Worm (Caenorhabditis elegans) whole organism, L3 larva: ENCODE data around the gene K10B3.5.

Experiments
- elt-1 ChIP-seq: fragments of 150-350 bp; optimal IDR thresholded peaks from 2 replicates; lab custom pipeline; 2014; ENCODE audit warnings: missing biosample characterization, missing genetic modification characterization
- elt-2 ChIP-seq: sonication (generic microtip); optimal IDR thresholded peaks from 2 replicates; lab custom pipeline; 2016; ENCODE audit warnings: missing genetic modification reagents, mild to moderate bottlenecking, missing genetic modification characterization, missing compliant biosample characterization
- elt-3 ChIP-seq, 3 experiments: fragments of 150-350 bp in 1 of 3; sonication (generic microtip) in 2 of 3; optimal IDR thresholded peaks; 2 replicates in 2 of 3; 4 replicates in 1 of 3; lab custom pipeline; 2014 to 2017; ENCODE audit warnings: missing biosample characterization in 3 of 3, missing genetic modification characterization in 3 of 3
- fkh-2 ChIP-seq: fragments of 150-350 bp; optimal IDR thresholded peaks from 2 replicates; lab custom pipeline; 2014; ENCODE audit warnings: missing biosample characterization, missing genetic modification reagents, missing genetic modification characterization
- lin-15B ChIP-seq: fragments of 150-350 bp; optimal IDR thresholded peaks from 2 replicates; lab custom pipeline; 2014; ENCODE audit warnings: missing biosample characterization, missing genetic modification characterization
- pha-4 ChIP-seq: fragments of 150-350 bp; optimal IDR thresholded peaks from 2 replicates; lab custom pipeline; 2014; ENCODE audit warnings: missing biosample characterization, missing genetic modification reagents, missing genetic modification characterization
- pqm-1 ChIP-seq: fragments of 150-350 bp; optimal IDR thresholded peaks from 2 replicates; lab custom pipeline; 2017; ENCODE audit warnings: missing biosample characterization, missing genetic modification characterization, inconsistent platforms
- tbx-2 ChIP-seq: sonication (generic microtip); optimal IDR thresholded peaks from 2 replicates; lab custom pipeline; 2016; ENCODE audit warnings: mild to moderate bottlenecking, missing genetic modification characterization, missing compliant biosample characterization

Gene K10B3.5

ce11 chrX:3054802-3055201 lies 51.5 kb downstream of the K10B3.5 start, which contains the start of gene twk-26:
Gene twk-26, minus strand, starts transcription at chrX:3054824.
- TF ChIP-seq tbx-2 (tag; lab: Kevin White, UChicago) (no peak), elt-3 (tag; optimal IDR thresholded peaks at IDR 0.05; lab: Kevin White, UChicago) (no peak), fkh-2 (no peak), elt-1 (tag; lab: Kevin White, UChicago) (no peak), elt-2 (tag; lab: Kevin White, UChicago) (peak; percentile 89), pha-4 (peak; percentile 2)

ce11 chrX:3054394-3054793 lies 51.9 kb downstream of the K10B3.5 start:
- peak; percentile 40 for TF ChIP-seq pqm-1 (tag; lab: Kevin White, UChicago)
- TF ChIP-seq lin-15B (tag; lab: Kevin White, UChicago), result no peak
